Fruit fly (Drosophila melanogaster) whole organism, embryonic: Measurements from ENCODE around the gene Mkk4.
A peak's percentile ranks its signal among the peaks of the same experiment; 100 is the strongest.

ENCODE experiments used
- Ada2b ChIP-seq: fragments of 200-800 bp; sonication (Bioruptor generic); IDR thresholded peaks from 2 replicates; pipeline ENCODE4 v1.3.6; 2022; ENCODE audit warnings: missing biosample characterization, missing genetic modification characterization
- Bdp1 ChIP-seq: fragments of 200-800 bp; sonication (Bioruptor generic); optimal IDR thresholded peaks from 3 replicates; lab custom pipeline; 2016; ENCODE audit warnings: missing biosample characterization, missing genetic modification characterization
- CG12155 ChIP-seq: fragments of 200-800 bp; sonication (Bioruptor generic); optimal IDR thresholded peaks from 3 replicates; lab custom pipeline; 2016; ENCODE audit warnings: missing biosample characterization, missing genetic modification characterization
- CG13296 ChIP-seq: fragments of 200-800 bp; sonication (Bioruptor generic); optimal IDR thresholded peaks from 3 replicates; lab custom pipeline; 2018; ENCODE audit warnings: missing biosample characterization, mild to moderate bottlenecking, missing genetic modification characterization
- CG14014 ChIP-seq: fragments of 200-800 bp; sonication (Bioruptor generic); IDR thresholded peaks from 2 replicates; pipeline ENCODE4 v1.3.6; 2022; ENCODE audit warnings: missing biosample characterization, missing genetic modification characterization
- CG2120 ChIP-seq: fragments of 200-800 bp; sonication (Bioruptor generic); optimal IDR thresholded peaks from 3 replicates; lab custom pipeline; 2016; ENCODE audit warnings: missing biosample characterization, missing genetic modification characterization
- CG2199 ChIP-seq: fragments of 200-800 bp; sonication (Bioruptor generic); IDR thresholded peaks from 3 replicates; pipeline ENCODE4 v1.3.6; 2022; ENCODE audit warnings: missing biosample characterization, missing genetic modification characterization
- CG31224 ChIP-seq: fragments of 200-800 bp; sonication (Bioruptor generic); IDR thresholded peaks from 2 replicates; pipeline ENCODE4 v1.3.6; 2022; ENCODE audit warnings: missing biosample characterization, missing genetic modification characterization
- CG31441 ChIP-seq: fragments of 200-800 bp; sonication (Bioruptor generic); IDR thresholded peaks from 2 replicates; pipeline ENCODE4 v1.3.6; 2022; ENCODE audit warnings: missing biosample characterization, missing genetic modification characterization
- CG33213 ChIP-seq: fragments of 200-800 bp; sonication (Bioruptor generic); optimal IDR thresholded peaks from 3 replicates; lab custom pipeline; 2016; ENCODE audit warnings: missing biosample characterization, missing genetic modification characterization
- CG33557 ChIP-seq: fragments of 200-800 bp; sonication (Bioruptor generic); optimal IDR thresholded peaks from 2 replicates; lab custom pipeline; 2019; ENCODE audit warnings: missing biosample characterization, mild to moderate bottlenecking, missing genetic modification characterization, moderate library complexity
- CG3838 ChIP-seq: fragments of 200-800 bp; sonication (Bioruptor generic); optimal IDR thresholded peaks from 3 replicates; lab custom pipeline; 2016; ENCODE audit warnings: missing biosample characterization, missing genetic modification characterization
- CG3847 ChIP-seq: fragments of 200-800 bp; sonication (Bioruptor generic); IDR thresholded peaks from 2 replicates; pipeline ENCODE4 v1.3.6; 2022; ENCODE audit warnings: missing biosample characterization, missing genetic modification characterization
- CG6765 ChIP-seq: fragments of 200-800 bp; sonication (Bioruptor generic); optimal IDR thresholded peaks from 3 replicates; lab custom pipeline; 2017; ENCODE audit warnings: missing biosample characterization, mild to moderate bottlenecking, missing genetic modification characterization
- CG8290 ChIP-seq, 3 experiments: fragments of 200-800 bp; sonication (Bioruptor generic); optimal IDR thresholded peaks; 2 replicates each; lab custom pipeline; 2016 to 2019; ENCODE audit warnings: missing biosample characterization in 3 of 3, missing genetic modification characterization in 3 of 3, mild to moderate bottlenecking in 2 of 3, moderate library complexity in 1 of 3
- CG8478 ChIP-seq: fragments of >200 bp; optimal IDR thresholded peaks from 2 replicates; lab custom pipeline; 2018
- CG9609 ChIP-seq: fragments of 200-800 bp; sonication (Bioruptor generic); optimal IDR thresholded peaks from 3 replicates; lab custom pipeline; 2016; ENCODE audit warnings: missing biosample characterization, missing genetic modification characterization
- CG9727 ChIP-seq: fragments of 200-800 bp; sonication (Bioruptor generic); optimal IDR thresholded peaks from 3 replicates; lab custom pipeline; 2017; ENCODE audit warnings: missing biosample characterization, mild to moderate bottlenecking, missing genetic modification characterization
- CkIIα-i1 ChIP-seq: fragments of 200-800 bp; sonication (Bioruptor generic); IDR thresholded peaks from 2 replicates; pipeline ENCODE4 v1.3.6; 2022; ENCODE audit warnings: missing biosample characterization, missing genetic modification characterization
- Eip74EF ChIP-seq, 2 experiments: fragments of 200-800 bp in 1 of 2; fragments of >200 bp in 1 of 2; sonication (Bioruptor generic) in 1 of 2; optimal IDR thresholded peaks; 2 replicates each; lab custom pipeline; 2017 to 2019; ENCODE audit warnings: missing biosample characterization in 2 of 2, missing genetic modification characterization in 2 of 2, mild to moderate bottlenecking in 1 of 2, moderate library complexity in 1 of 2
- HLH4C ChIP-seq: fragments of 200-800 bp; sonication (Bioruptor generic); IDR thresholded peaks from 3 replicates; pipeline ENCODE4 v1.3.6; 2022; ENCODE audit warnings: missing biosample characterization, missing genetic modification characterization; ENCODE audit not compliant: partially characterized antibody
- Hsf ChIP-seq: fragments of 200-800 bp; sonication (Bioruptor generic); optimal IDR thresholded peaks from 3 replicates; lab custom pipeline; 2016; ENCODE audit warnings: missing biosample characterization, missing genetic modification characterization
- Jarid2 ChIP-seq: fragments of 200-800 bp; sonication (Bioruptor generic); optimal IDR thresholded peaks from 3 replicates; lab custom pipeline; 2017; ENCODE audit warnings: mild to moderate bottlenecking, missing biosample characterization, missing genetic modification reagents, missing genetic modification characterization
- Kr ChIP-seq: fragments of 200-800 bp; sonication (Bioruptor generic); optimal IDR thresholded peaks from 2 replicates; lab custom pipeline; 2017; ENCODE audit warnings: missing biosample characterization, mild to moderate bottlenecking, missing genetic modification characterization
- Lpt ChIP-seq: fragments of >200 bp; optimal IDR thresholded peaks from 2 replicates; lab custom pipeline; 2018; ENCODE audit warnings: missing biosample characterization, missing genetic modification characterization
- MTF-1 ChIP-seq: fragments of 200-800 bp; sonication (Bioruptor generic); optimal IDR thresholded peaks from 2 replicates; lab custom pipeline; 2018; ENCODE audit warnings: missing biosample characterization, mild to moderate bottlenecking, missing genetic modification characterization, borderline replicate concordance
- Scr ChIP-seq: fragments of 200-800 bp; sonication (Bioruptor generic); IDR thresholded peaks from 2 replicates; pipeline ENCODE4 v1.3.6; 2022; ENCODE audit warnings: missing biosample characterization, missing genetic modification characterization; ENCODE audit not compliant: partially characterized antibody
- Stat92E ChIP-seq, 3 experiments: fragments of >200 bp in 2 of 3; fragments of 200-800 bp in 1 of 3; sonication (Bioruptor generic) in 1 of 3; optimal IDR thresholded peaks; 2 replicates each; lab custom pipeline; 2017 to 2019; ENCODE audit warnings: missing biosample characterization in 3 of 3, missing genetic modification characterization in 3 of 3, mild to moderate bottlenecking in 1 of 3, moderate library complexity in 1 of 3
- Tbp ChIP-seq: fragments of >200 bp; optimal IDR thresholded peaks from 2 replicates; lab custom pipeline; 2018; ENCODE audit warnings: missing biosample characterization, missing genetic modification characterization
- ac ChIP-seq: fragments of 200-800 bp; sonication (Bioruptor generic); optimal IDR thresholded peaks from 3 replicates; lab custom pipeline; 2017; ENCODE audit warnings: missing biosample characterization, mild to moderate bottlenecking, missing genetic modification characterization
- dan ChIP-seq: fragments of 200-800 bp; sonication (Bioruptor generic); IDR thresholded peaks from 2 replicates; pipeline ENCODE4 v1.3.6; 2022; ENCODE audit warnings: missing biosample characterization, missing genetic modification characterization
- disco-r ChIP-seq: fragments of 200-800 bp; sonication (Bioruptor generic); optimal IDR thresholded peaks from 2 replicates; lab custom pipeline; 2016; ENCODE audit warnings: missing biosample characterization, missing genetic modification characterization
- ftz-f1 ChIP-seq: fragments of 200-800 bp; sonication (Bioruptor generic); optimal IDR thresholded peaks from 2 replicates; lab custom pipeline; 2016; ENCODE audit warnings: missing biosample characterization, missing genetic modification characterization
- fu2 ChIP-seq: fragments of 200-800 bp; sonication (Bioruptor generic); optimal IDR thresholded peaks from 2 replicates; lab custom pipeline; 2016; ENCODE audit warnings: missing biosample characterization, missing genetic modification characterization
- ind ChIP-seq: fragments of 200-800 bp; sonication (Bioruptor generic); optimal IDR thresholded peaks from 3 replicates; lab custom pipeline; 2016; ENCODE audit warnings: missing biosample characterization, missing genetic modification characterization
- jing ChIP-seq: fragments of 200-800 bp; sonication (Bioruptor generic); optimal IDR thresholded peaks from 2 replicates; lab custom pipeline; 2018; ENCODE audit warnings: missing biosample characterization, mild to moderate bottlenecking, missing genetic modification characterization
- lola ChIP-seq, 3 experiments: fragments of >200 bp in 2 of 3; fragments of 200-800 bp in 1 of 3; sonication (Bioruptor generic) in 1 of 3; optimal IDR thresholded peaks; 2 replicates each; lab custom pipeline; 2017 to 2019; ENCODE audit warnings: missing biosample characterization in 3 of 3, missing genetic modification characterization in 3 of 3, mild to moderate bottlenecking in 1 of 3, moderate library complexity in 1 of 3
- maf-S ChIP-seq: fragments of 200-800 bp; sonication (Bioruptor generic); optimal IDR thresholded peaks from 2 replicates; lab custom pipeline; 2016; ENCODE audit warnings: missing biosample characterization, missing genetic modification characterization
- mirr ChIP-seq: fragments of 200-800 bp; sonication (Bioruptor generic); optimal IDR thresholded peaks from 3 replicates; lab custom pipeline; 2018; ENCODE audit warnings: missing biosample characterization, mild to moderate bottlenecking, missing genetic modification characterization
- pho ChIP-seq: fragments of 200-800 bp; sonication (Bioruptor generic); optimal IDR thresholded peaks from 2 replicates; lab custom pipeline; 2016; ENCODE audit warnings: missing biosample characterization, missing genetic modification characterization
- scrt ChIP-seq: fragments of 200-800 bp; sonication (Bioruptor generic); optimal IDR thresholded peaks from 2 replicates; lab custom pipeline; 2018; ENCODE audit warnings: missing biosample characterization, mild to moderate bottlenecking, missing genetic modification characterization, moderate library complexity
- sens-2 ChIP-seq: fragments of 200-800 bp; sonication (Bioruptor generic); IDR thresholded peaks from 2 replicates; pipeline ENCODE4 v1.3.6; 2022; ENCODE audit warnings: missing biosample characterization, missing genetic modification characterization
- sug ChIP-seq: fragments of 200-800 bp; optimal IDR thresholded peaks from 2 replicates; lab custom pipeline; 2019; ENCODE audit warnings: missing biosample characterization, mild to moderate bottlenecking, missing genetic modification characterization, moderate library complexity
- tll ChIP-seq, 2 experiments: fragments of 200-800 bp in 1 of 2; fragments of >200 bp in 1 of 2; sonication (Bioruptor generic) in 1 of 2; optimal IDR thresholded peaks; 2 replicates each; lab custom pipeline; 2017 to 2019; ENCODE audit warnings: missing biosample characterization in 2 of 2, missing genetic modification characterization in 2 of 2, mild to moderate bottlenecking in 1 of 2, moderate library complexity in 1 of 2
- tna ChIP-seq: fragments of 200-800 bp; sonication (Bioruptor generic); IDR thresholded peaks from 2 replicates; pipeline ENCODE4 v1.3.6; 2022; ENCODE audit warnings: missing biosample characterization, missing genetic modification characterization; ENCODE audit not compliant: partially characterized antibody
- vnd ChIP-seq: fragments of 200-800 bp; sonication (Bioruptor generic); IDR thresholded peaks from 3 replicates; pipeline ENCODE4 v1.3.6; 2022; ENCODE audit warnings: missing biosample characterization, missing genetic modification characterization; ENCODE audit not compliant: partially characterized antibody
- wor ChIP-seq: fragments of 200-800 bp; sonication (Bioruptor generic); IDR thresholded peaks from 2 replicates; pipeline ENCODE4 v1.3.6; 2022; ENCODE audit warnings: missing biosample characterization, missing genetic modification characterization
- z ChIP-seq: fragments of 200-800 bp; sonication (Bioruptor generic); IDR thresholded peaks from 3 replicates; pipeline ENCODE4 v1.3.6; 2022; ENCODE audit warnings: missing biosample characterization, missing genetic modification characterization

Mkk4 gene

dm6 chr3R:8669029-8669707, 18.6 kb upstream of the Mkk4 start (continued):
- peak; percentile 99 for TF ChIP-seq CG9727
- TF ChIP-seq ftz-f1: peak; percentile 88
- TF ChIP-seq Stat92E (GFP tag; optimal IDR thresholded peaks at IDR 0.05; lab: Kevin White, UChicago): peak in 1 of 3 experiments; percentile 97
- TF ChIP-seq CG3838 (GFP tag; lab: Kevin White, UChicago): peak; percentile 93
- peak; percentile 96 for TF ChIP-seq CG14014
- peak; percentile 37 for TF ChIP-seq vnd (GFP tag; lab: Robert Waterston, UW)
- no peak for TF ChIP-seq Tbp (GFP tag; lab: Kevin White, UChicago)
- TF ChIP-seq tll (GFP tag; optimal IDR thresholded peaks at IDR 0.05; lab: Kevin White, UChicago): peak in 1 of 2 experiments; percentile 64
- TF ChIP-seq Ada2b (GFP tag; lab: Robert Waterston, UW): peak; percentile 97
- TF ChIP-seq sug (tag; lab: Kevin White, UChicago): peak; percentile 93
- peak; percentile 85 for TF ChIP-seq Jarid2
- peak; percentile 95 for TF ChIP-seq CG3847 (GFP tag; lab: Robert Waterston, UW)
- peak; percentile 99 for TF ChIP-seq Kr (GFP tag; lab: Kevin White, UChicago)
- peak; percentile 97 for TF ChIP-seq scrt (GFP tag; lab: Kevin White, UChicago)
- TF ChIP-seq CG13296 (GFP tag; lab: Kevin White, UChicago): peak; percentile 98
- peak; percentile 98 for TF ChIP-seq CG12155
- TF ChIP-seq maf-S (GFP tag; lab: Kevin White, UChicago): peak; percentile 96
- peak; percentile 96 for TF ChIP-seq CG2199
- peak; percentile 60; the same call in 2 of the 3 replicates for TF ChIP-seq HLH4C
- peak; percentile 99 for TF ChIP-seq CG2120
- peak; percentile 61 for TF ChIP-seq Scr (GFP tag; lab: Robert Waterston, UW)
- TF ChIP-seq CG8478 (lab: Kevin White, UChicago): no peak
- TF ChIP-seq Bdp1 (GFP tag; lab: Kevin White, UChicago): peak; percentile 99
- peak; percentile 95 for TF ChIP-seq CG9609
- TF ChIP-seq CG33213 (GFP tag; lab: Kevin White, UChicago): peak; percentile 97
- TF ChIP-seq mirr (GFP tag; lab: Kevin White, UChicago): peak; percentile 94
- TF ChIP-seq jing (GFP tag; lab: Kevin White, UChicago): peak; percentile 94
- TF ChIP-seq CG8290 (GFP tag; optimal IDR thresholded peaks at IDR 0.05; lab: Kevin White, UChicago): peak; percentile 97
- peak; percentile 94 to 99 for TF ChIP-seq CG8290 (tag; optimal IDR thresholded peaks at IDR 0.05; lab: Kevin White, UChicago)
- TF ChIP-seq MTF-1 (GFP tag; lab: Kevin White, UChicago): peak; percentile 96
- peak; percentile 95 for TF ChIP-seq ac (GFP tag; lab: Kevin White, UChicago)
- peak; percentile 90 for TF ChIP-seq wor
- TF ChIP-seq ind: peak; percentile 97
- peak; percentile 87 for TF ChIP-seq dan (GFP tag; lab: Robert Waterston, UW)
- TF ChIP-seq z: peak; percentile 80; the same call in 2 of the 3 replicates
- TF ChIP-seq Eip74EF (GFP tag; optimal IDR thresholded peaks at IDR 0.05; lab: Kevin White, UChicago): peak in 1 of 2 experiments; percentile 98
- TF ChIP-seq CkIIα-i1 (GFP tag; lab: Robert Waterston, UW): 0 out of 2 replicates have a peak, but pooled peaks have one; percentile 61
- TF ChIP-seq lola (GFP tag; optimal IDR thresholded peaks at IDR 0.05; lab: Kevin White, UChicago): peak in 1 of 3 experiments; percentile 96
- peak; percentile 95 for TF ChIP-seq disco-r (GFP tag; lab: Kevin White, UChicago)
- peak; percentile 98 for TF ChIP-seq CG31441
- peak; percentile 98 for TF ChIP-seq CG6765
- TF ChIP-seq Hsf (GFP tag; lab: Kevin White, UChicago): peak; percentile 98
- TF ChIP-seq Lpt (GFP tag; lab: Kevin White, UChicago): no peak
- TF ChIP-seq sens-2 (GFP tag; lab: Robert Waterston, UW): peak; percentile 94
- TF ChIP-seq fu2 (GFP tag; lab: Kevin White, UChicago): peak; percentile 94
- TF ChIP-seq CG33557 (GFP tag; lab: Kevin White, UChicago): peak; percentile 94
- peak; percentile 97 for TF ChIP-seq pho (GFP tag; lab: Kevin White, UChicago)
- no peak; the same call in none of the 2 replicates for TF ChIP-seq tna (GFP tag; lab: Robert Waterston, UW)
- TF ChIP-seq CG31224: peak; percentile 91
